Fruit fly (Drosophila melanogaster) whole organism, adult: ENCODE data around the gene grim.

ENCODE experiments used
- Clk ChIP-seq: fragments of 200-800 bp; sonication (Bioruptor generic); optimal IDR thresholded peaks from 2 replicates; lab custom pipeline; 2017; ENCODE audit warnings: missing biosample characterization, missing genetic modification characterization
- bab1 ChIP-seq: fragments of 200-800 bp; sonication (Bioruptor generic); optimal IDR thresholded peaks from 3 replicates; lab custom pipeline; 2019; ENCODE audit warnings: missing biosample characterization, mild to moderate bottlenecking, missing genetic modification characterization, moderate library complexity
- cic ChIP-seq: fragments of 200-800 bp; sonication (Bioruptor generic); optimal IDR thresholded peaks from 2 replicates; lab custom pipeline; 2017; ENCODE audit warnings: missing biosample characterization, mild to moderate bottlenecking, missing genetic modification characterization, moderate library complexity
- kay ChIP-seq: fragments of 200-800 bp; sonication (Bioruptor generic); peaks from one replicate; lab custom pipeline; 2016; ENCODE audit warnings: missing biosample characterization, missing genetic modification characterization, borderline replicate concordance

dm6 chr3L:18294212-18294944, 9.8 kb downstream of the grim start, which contains the start of gene CG5103:
- TF ChIP-seq kay (no peak), Clk (no peak), bab1 (GFP tag; lab: Kevin White, UChicago) (no peak), cic (no peak)
